Worm (Caenorhabditis elegans): ENCODE measurements around the gene ZC373.2.

The ZC373.2 gene

DNA sequence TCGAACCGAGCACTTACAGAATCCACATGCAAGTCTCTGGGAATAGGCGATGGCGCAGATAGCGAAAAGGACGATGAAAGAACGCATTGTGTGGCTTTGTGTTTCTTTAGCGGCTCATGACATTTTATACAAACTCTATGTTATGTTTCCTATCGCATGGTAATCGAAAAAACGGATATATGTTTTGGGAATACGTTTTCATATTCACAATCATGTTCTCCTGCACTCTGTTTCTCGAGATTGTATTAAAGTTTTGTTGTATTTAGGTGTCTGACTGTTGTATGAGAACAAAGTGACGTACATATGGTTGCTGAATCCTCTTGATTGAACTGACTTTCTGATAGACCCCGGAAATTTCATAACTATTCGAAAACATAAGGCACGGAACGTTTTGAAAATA is at the start of gene ZC373.2:
Gene ZC373.2, minus strand, starts transcription at position 101 of the 400 bp plus-strand sequence.
- no peak for TF ChIP-seq nhr-76 (tag; optimal IDR thresholded peaks at IDR 0.05)
- no peak for TF ChIP-seq unc-39 (tag; optimal IDR thresholded peaks at IDR 0.05)
- TF ChIP-seq lin-32 (GFP tag; optimal IDR thresholded peaks at IDR 0.05), result no peak
- TF ChIP-seq bed-3 (GFP tag; optimal IDR thresholded peaks at IDR 0.05), result no peak
- TF ChIP-seq lin-13 (tag; optimal IDR thresholded peaks at IDR 0.05), result no peak
- TF ChIP-seq unc-120 (tag; optimal IDR thresholded peaks at IDR 0.05; ENCODE audit: poor library complexity, severe bottlenecking), result no peak
- no peak for TF ChIP-seq mep-1 (tag; optimal IDR thresholded peaks at IDR 0.05)
- TF ChIP-seq elt-1 (tag; optimal IDR thresholded peaks at IDR 0.05; ENCODE audit: borderline replicate concordance, insufficient read depth), result no peak
- no peak for TF ChIP-seq tbx-8 (GFP tag; optimal IDR thresholded peaks at IDR 0.05)
- no peak for TF ChIP-seq mab-5 (tag; optimal IDR thresholded peaks at IDR 0.05)
- no peak for TF ChIP-seq ces-1 (GFP tag; optimal IDR thresholded peaks at IDR 0.05)
- TF ChIP-seq ceh-83 (GFP tag; optimal IDR thresholded peaks at IDR 0.05), result no peak

ce11 chrX:10095145-10095544 is 36.9 kb upstream of the ZC373.2 start, which contains the start of gene flp-2:
Gene flp-2, minus strand, starts transcription at chrX:10095245.
- TF ChIP-seq zip-8 (tag; optimal IDR thresholded peaks at IDR 0.05) (no peak), M03D4.4 (tag; optimal IDR thresholded peaks at IDR 0.05) (no peak), ztf-11 (tag; optimal IDR thresholded peaks at IDR 0.05) (no peak), cnd-1 (tag; optimal IDR thresholded peaks at IDR 0.05) (no peak), lin-32 (GFP tag; optimal IDR thresholded peaks at IDR 0.05) (no peak), nhr-12 (tag; optimal IDR thresholded peaks at IDR 0.05) (no peak), snpc-4 (tag; optimal IDR thresholded peaks at IDR 0.05) (no peak), elt-1 (tag; optimal IDR thresholded peaks at IDR 0.05; ENCODE audit: borderline replicate concordance, insufficient read depth) (no peak), nhr-237 (tag; optimal IDR thresholded peaks at IDR 0.05) (no peak), lin-13 (tag; optimal IDR thresholded peaks at IDR 0.05) (no peak), unc-39 (tag; optimal IDR thresholded peaks at IDR 0.05) (no peak), ceh-83 (GFP tag; optimal IDR thresholded peaks at IDR 0.05) (no peak), nhr-2 (tag; optimal IDR thresholded peaks at IDR 0.05) (no peak), ceh-39 (tag; optimal IDR thresholded peaks at IDR 0.05) (no peak), ces-1 (GFP tag; optimal IDR thresholded peaks at IDR 0.05) (no peak), pha-4 (tag; optimal IDR thresholded peaks at IDR 0.05) (no peak)

DNA sequence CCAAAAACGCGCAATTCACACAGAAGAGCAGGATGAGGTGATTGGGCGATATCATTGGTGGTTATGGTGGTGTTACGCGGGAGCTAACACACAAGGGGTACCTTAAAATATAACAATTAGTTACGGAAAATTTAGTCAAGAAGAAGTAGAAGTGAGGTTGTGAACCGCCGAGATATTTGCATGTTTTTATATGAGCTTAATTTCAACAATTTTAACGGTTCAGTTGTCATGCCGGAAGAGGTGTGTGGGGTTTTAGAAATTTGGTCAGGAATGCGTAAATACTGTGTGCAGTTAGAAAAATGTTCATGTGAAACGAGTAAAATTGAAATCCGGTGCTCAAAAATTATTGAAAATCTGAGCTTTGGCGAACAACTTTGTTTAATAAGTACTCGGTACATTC is 34.6 kb upstream of the ZC373.2 start, which contains the start of gene flp-3:
Gene flp-3, minus strand, starts transcription at position 101 of the 400 bp plus-strand sequence.
- no peak for TF ChIP-seq hlh-1 (tag; optimal IDR thresholded peaks at IDR 0.05)
- no peak for TF ChIP-seq mep-1 (tag; optimal IDR thresholded peaks at IDR 0.05)

DNA sequence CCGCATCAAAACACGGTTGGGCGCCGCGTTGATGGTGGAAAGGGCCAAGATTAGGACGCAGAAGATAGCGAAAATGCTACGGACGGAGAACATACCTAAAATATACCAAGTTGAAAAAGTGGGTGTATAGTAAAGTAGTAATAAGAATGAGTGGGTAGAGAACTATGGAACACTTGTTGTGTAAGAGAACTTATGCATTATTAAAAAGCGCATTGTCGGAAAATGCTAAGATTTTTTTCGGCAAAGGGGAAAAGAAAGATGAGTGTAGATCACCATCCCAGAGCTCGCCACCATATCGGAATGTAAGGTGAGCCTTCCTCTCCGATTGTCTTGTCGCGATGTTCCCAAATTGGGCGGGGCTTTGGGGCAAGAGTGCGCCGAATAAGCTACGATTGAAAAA is 29.6 kb upstream of the ZC373.2 start, which contains the start of gene flp-28:
Gene flp-28, minus strand, starts transcription at position 101 of the 400 bp plus-strand sequence.
- TF ChIP-seq ceh-43 (GFP tag; optimal IDR thresholded peaks at IDR 0.05) (no peak), ceh-39 (tag; optimal IDR thresholded peaks at IDR 0.05) (no peak), nhr-237 (tag; optimal IDR thresholded peaks at IDR 0.05) (no peak), zip-8 (tag; optimal IDR thresholded peaks at IDR 0.05) (no peak)

ce11 chrX:10085073-10085472 is 26.8 kb upstream of the ZC373.2 start:
- TF ChIP-seq ztf-11 (tag; optimal IDR thresholded peaks at IDR 0.05), result no peak
- no peak for TF ChIP-seq unc-62 (GFP tag; optimal IDR thresholded peaks at IDR 0.05)
- no peak for TF ChIP-seq pha-4 (tag; optimal IDR thresholded peaks at IDR 0.05)
- TF ChIP-seq ceh-39 (tag; optimal IDR thresholded peaks at IDR 0.05), result no peak
- no peak for TF ChIP-seq tbx-8 (GFP tag; optimal IDR thresholded peaks at IDR 0.05)

DNA sequence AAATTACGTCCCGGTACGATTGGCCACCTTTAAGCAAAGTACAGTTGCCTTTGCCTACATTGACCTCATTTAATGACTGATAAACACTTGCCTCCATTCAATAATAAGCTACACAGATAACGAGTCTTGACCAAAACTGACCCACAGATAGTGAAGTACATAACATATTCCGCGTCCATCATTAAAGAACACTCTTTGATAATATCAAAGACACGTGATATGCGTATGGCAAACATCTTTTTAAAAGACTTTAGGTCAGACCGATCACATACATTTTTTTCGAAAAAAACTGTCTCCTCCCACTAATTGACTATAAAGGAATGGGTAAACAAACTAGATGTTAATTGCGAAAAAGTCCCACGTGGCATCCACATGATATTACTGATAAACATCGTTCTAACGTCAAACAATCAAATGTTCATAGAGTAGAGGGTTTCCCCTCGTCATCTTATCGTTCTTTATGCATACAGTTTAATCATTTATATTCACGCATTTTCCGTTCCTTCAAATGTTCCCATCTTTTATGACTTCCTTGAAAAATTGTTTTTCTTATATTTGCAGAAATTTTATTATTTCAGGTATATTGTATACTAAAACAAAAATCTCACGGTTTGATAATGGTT is 25.9 kb upstream of the ZC373.2 start, which contains the start of gene W07E11.1:
Gene W07E11.1, plus strand, starts transcription at position 573 of the 623 bp plus-strand sequence.
- no peak for TF ChIP-seq pha-4 (tag; optimal IDR thresholded peaks at IDR 0.05)

ce11 chrX:10083272-10083671 is 25.0 kb upstream of the ZC373.2 start:
- TF ChIP-seq nhr-2 (tag; optimal IDR thresholded peaks at IDR 0.05), result peak; percentile 51
- TF ChIP-seq unc-120 (tag; optimal IDR thresholded peaks at IDR 0.05; ENCODE audit: poor library complexity, severe bottlenecking), result no peak
- TF ChIP-seq zip-8 (tag; optimal IDR thresholded peaks at IDR 0.05), result peak; percentile 37
- TF ChIP-seq elt-1 (tag; optimal IDR thresholded peaks at IDR 0.05; ENCODE audit: borderline replicate concordance, insufficient read depth), result peak; percentile 84

Measured in whole organism, mixed stage, embryonic.